Fruit fly (Drosophila melanogaster): ENCODE data around the gene CG15695.

Gene CG15695

dm6 chr3R:20832689-20833524, 9.0 kb upstream of the CG15695 start, which contains the start of gene Synd (continued):
- TF ChIP-seq Dip2 (GFP tag; IDR thresholded peaks at IDR 0.05): no peak
- TF ChIP-seq dimm (GFP tag; IDR thresholded peaks at IDR 0.05): no peak
- no peak for TF ChIP-seq CG9215 (GFP tag; IDR thresholded peaks at IDR 0.05)
- no peak for TF ChIP-seq Dbx (GFP tag; IDR thresholded peaks at IDR 0.05)
- TF ChIP-seq crc (GFP tag; optimal IDR thresholded peaks at IDR 0.05): no peak
- TF ChIP-seq Optix (GFP tag; IDR thresholded peaks at IDR 0.05): no peak
- no peak for TF ChIP-seq CG18619 (GFP tag; optimal IDR thresholded peaks at IDR 0.05)
- TF ChIP-seq CG1832 (GFP tag; optimal IDR thresholded peaks at IDR 0.05): no peak
- TF ChIP-seq sr (GFP tag; IDR thresholded peaks at IDR 0.05): no peak
- TF ChIP-seq CG13123 (GFP tag; optimal IDR thresholded peaks at IDR 0.05): no peak
- TF ChIP-seq Abd-B (GFP tag; optimal IDR thresholded peaks at IDR 0.05): no peak
- TF ChIP-seq z (GFP tag; IDR thresholded peaks at IDR 0.05): no peak
- peak; percentile 2 for TF ChIP-seq Ets97D (GFP tag; optimal IDR thresholded peaks at IDR 0.05)
- TF ChIP-seq nerfin-2 (GFP tag; IDR thresholded peaks at IDR 0.05; ENCODE audit: partially characterized antibody): no peak
- TF ChIP-seq zfh1 (GFP tag; IDR thresholded peaks at IDR 0.05): no peak
- no peak for TF ChIP-seq Usf (GFP tag; optimal IDR thresholded peaks at IDR 0.05)
- TF ChIP-seq YL-1 (GFP tag; optimal IDR thresholded peaks at IDR 0.05): peak; percentile 44
- TF ChIP-seq Poxn (GFP tag; IDR thresholded peaks at IDR 0.05): no peak
- TF ChIP-seq D19B (GFP tag; optimal IDR thresholded peaks at IDR 0.05): peak; percentile 25
- peak; percentile 53 for TF ChIP-seq CG1603 (tag; optimal IDR thresholded peaks at IDR 0.05)
- TF ChIP-seq CG16863 (GFP tag; optimal IDR thresholded peaks at IDR 0.05): no peak
- no peak for TF ChIP-seq da (GFP tag; optimal IDR thresholded peaks at IDR 0.05)
- no peak for TF ChIP-seq wek (GFP tag; optimal IDR thresholded peaks at IDR 0.05)
- TF ChIP-seq ERR (GFP tag; optimal IDR thresholded peaks at IDR 0.05): no peak
- TF ChIP-seq CG12104 (GFP tag; optimal IDR thresholded peaks at IDR 0.05): peak; percentile 3
- TF ChIP-seq pum (GFP tag; optimal IDR thresholded peaks at IDR 0.05): no peak
- no peak for TF ChIP-seq CG9609 (GFP tag; optimal IDR thresholded peaks at IDR 0.05)
- TF ChIP-seq CG5953 (GFP tag; IDR thresholded peaks at IDR 0.05): no peak
- no peak for TF ChIP-seq fd3F (GFP tag; optimal IDR thresholded peaks at IDR 0.05)
- TF ChIP-seq Nf-YA (GFP tag; IDR thresholded peaks at IDR 0.05): no peak
- TF ChIP-seq Ada2b (GFP tag; IDR thresholded peaks at IDR 0.05): no peak
- peak; percentile 14 for TF ChIP-seq run (tag; optimal IDR thresholded peaks at IDR 0.05)
- no peak for TF ChIP-seq CG4854 (GFP tag; optimal IDR thresholded peaks at IDR 0.05)
- no peak for TF ChIP-seq CG1233 (GFP tag; optimal IDR thresholded peaks at IDR 0.05)
- peak; percentile 23; the same call in 1 of the 2 replicates for TF ChIP-seq lmd (GFP tag; IDR thresholded peaks at IDR 0.05)
- TF ChIP-seq rib (GFP tag; IDR thresholded peaks at IDR 0.05): no peak; the same call in 1 of the 2 replicates
- TF ChIP-seq CG7839 (tag; optimal IDR thresholded peaks at IDR 0.05): no peak
- peak; percentile 24 for TF ChIP-seq CG13624 (GFP tag; optimal IDR thresholded peaks at IDR 0.05)
- TF ChIP-seq CG12299 (tag; optimal IDR thresholded peaks at IDR 0.05): no peak
- peak; percentile 15 for TF ChIP-seq CG3163 (GFP tag; optimal IDR thresholded peaks at IDR 0.05)
- no peak for TF ChIP-seq gcm2 (GFP tag; optimal IDR thresholded peaks at IDR 0.05)
- TF ChIP-seq CG12071 (GFP tag; optimal IDR thresholded peaks at IDR 0.05): peak; percentile 18
- TF ChIP-seq Ets65A (GFP tag): no peak
- peak; percentile 18; the same call in 1 of the 2 replicates for TF ChIP-seq amos (GFP tag; IDR thresholded peaks at IDR 0.05; ENCODE audit: partially characterized antibody)
- TF ChIP-seq nau (GFP tag; optimal IDR thresholded peaks at IDR 0.05): peak; percentile 1
- TF ChIP-seq CG2875 (GFP tag; optimal IDR thresholded peaks at IDR 0.05): no peak
- 0 out of 4 replicates have a peak, but pooled peaks have one; percentile 38 for TF ChIP-seq chinmo (GFP tag; IDR thresholded peaks at IDR 0.05; ENCODE audit: partially characterized antibody)
- TF ChIP-seq CG11085 (GFP tag; IDR thresholded peaks at IDR 0.05): no peak
- TF ChIP-seq GATAe (GFP tag; conservative IDR thresholded peaks at IDR 0.05): 0 out of 2 replicates have a peak, but pooled peaks have one; percentile 12
- TF ChIP-seq CG12659 (GFP tag; optimal IDR thresholded peaks at IDR 0.05): peak; percentile 44
